Worm (Caenorhabditis elegans) whole organism, midembryonic: Measurements from ENCODE around the gene M05D6.1.

Source experiments
- cog-1 ChIP-seq: sonication (generic microtip); optimal IDR thresholded peaks from 2 replicates; lab custom pipeline; 2016; ENCODE audit warnings: missing genetic modification characterization, missing compliant biosample characterization
- flt-1 ChIP-seq: fragments of 200-800 bp; sonication (Bioruptor generic); IDR thresholded peaks from 2 replicates; pipeline ENCODE4 v1.3.6; 2022; ENCODE audit warnings: missing genetic modification characterization, missing compliant biosample characterization
- ref-1 ChIP-seq: fragments of 200-800 bp; sonication (Bioruptor generic); conservative IDR thresholded peaks from 2 replicates; pipeline ENCODE4 v1.3.6; 2022; ENCODE audit warnings: missing genetic modification reagents, missing genetic modification characterization, missing compliant biosample characterization
- ztf-29 ChIP-seq: fragments of 200-800 bp; sonication (Bioruptor generic); IDR thresholded peaks from 2 replicates; pipeline ENCODE4 v1.3.6; 2022; ENCODE audit warnings: missing genetic modification reagents, missing genetic modification characterization, missing compliant biosample characterization

- TF ChIP-seq flt-1 (GFP tag; lab: Robert Waterston, UW) (no peak), ref-1 (GFP tag; lab: Robert Waterston, UW) (no peak), cog-1 (tag; lab: Kevin White, UChicago) (no peak), ztf-29 (no peak)
Measured at ce11 chrII:8518210-8518609, 43.0 kb upstream of the M05D6.1 start, which contains the start of gene T13H5.8.
